Worm (Caenorhabditis elegans) whole organism, L3 larva: ENCODE results near the gene Y41E3.13.

Experiments
- ZK546.5 ChIP-seq: sonication (generic microtip); optimal IDR thresholded peaks from 2 replicates; lab custom pipeline; 2017; ENCODE audit warnings: missing biosample characterization, missing genetic modification characterization
- aly-2 ChIP-seq: fragments of 150-350 bp; optimal IDR thresholded peaks from 2 replicates; lab custom pipeline; 2014; ENCODE audit warnings: missing biosample characterization, missing genetic modification characterization
- ceh-82 ChIP-seq: fragments of 150-350 bp; optimal IDR thresholded peaks from 2 replicates; lab custom pipeline; 2014; ENCODE audit warnings: missing biosample characterization, missing genetic modification characterization
- elt-1 ChIP-seq: fragments of 150-350 bp; optimal IDR thresholded peaks from 2 replicates; lab custom pipeline; 2014; ENCODE audit warnings: missing biosample characterization, missing genetic modification characterization
- fkh-10 ChIP-seq: sonication (generic microtip); optimal IDR thresholded peaks from 2 replicates; lab custom pipeline; 2017; ENCODE audit warnings: missing biosample characterization, missing genetic modification reagents, missing genetic modification characterization
- fos-1 ChIP-seq: fragments of 150-350 bp; optimal IDR thresholded peaks from 2 replicates; lab custom pipeline; 2014; ENCODE audit warnings: missing biosample characterization, missing genetic modification characterization
- nhr-237 ChIP-seq: fragments of 150-350 bp; optimal IDR thresholded peaks from 2 replicates; lab custom pipeline; 2014; ENCODE audit warnings: missing biosample characterization, missing genetic modification characterization
- nhr-76 ChIP-seq: fragments of 150-350 bp; sonication (generic microtip); optimal IDR thresholded peaks from 5 replicates; lab custom pipeline; 2014; ENCODE audit warnings: missing biosample characterization, missing genetic modification characterization
- pqm-1 ChIP-seq: fragments of 150-350 bp; optimal IDR thresholded peaks from 2 replicates; lab custom pipeline; 2017; ENCODE audit warnings: missing biosample characterization, missing genetic modification characterization, inconsistent platforms
- tbx-2 ChIP-seq: sonication (generic microtip); optimal IDR thresholded peaks from 2 replicates; lab custom pipeline; 2016; ENCODE audit warnings: mild to moderate bottlenecking, missing genetic modification characterization, missing compliant biosample characterization
- ztf-11 ChIP-seq: fragments of 150-350 bp; optimal IDR thresholded peaks from 2 replicates; lab custom pipeline; 2014; ENCODE audit warnings: missing biosample characterization, missing genetic modification characterization

ce11 chrIV:15046162-15046561 is 11.9 kb upstream of the Y41E3.13 start:
- TF ChIP-seq ceh-82 (no peak), nhr-237 (no peak), fkh-10 (GFP tag; lab: Kevin White, UChicago) (no peak), ZK546.5 (tag; lab: Kevin White, UChicago) (no peak), aly-2 (tag; lab: Kevin White, UChicago) (no peak), pqm-1 (no peak), fos-1 (tag; lab: Kevin White, UChicago) (no peak), elt-1 (no peak), tbx-2 (tag; lab: Kevin White, UChicago) (no peak), ztf-11 (tag; lab: Kevin White, UChicago) (no peak), nhr-76 (tag; lab: Kevin White, UChicago) (no peak)
